Worm (Caenorhabditis elegans) whole organism, L3 larva: ENCODE results near the gene M18.3.

ENCODE experiments used
- aly-2 ChIP-seq: fragments of 150-350 bp; optimal IDR thresholded peaks from 2 replicates; lab custom pipeline; 2014; ENCODE audit warnings: missing biosample characterization, missing genetic modification characterization
- ama-1 ChIP-seq: fragments of 150-350 bp; optimal IDR thresholded peaks from 2 replicates; lab custom pipeline; 2018
- ceh-16 ChIP-seq: sonication (generic microtip); optimal IDR thresholded peaks from 2 replicates; lab custom pipeline; 2017; ENCODE audit warnings: missing biosample characterization, missing genetic modification characterization
- elt-1 ChIP-seq: fragments of 150-350 bp; optimal IDR thresholded peaks from 2 replicates; lab custom pipeline; 2014; ENCODE audit warnings: missing biosample characterization, missing genetic modification characterization
- fkh-10 ChIP-seq: sonication (generic microtip); optimal IDR thresholded peaks from 2 replicates; lab custom pipeline; 2017; ENCODE audit warnings: missing biosample characterization, missing genetic modification reagents, missing genetic modification characterization
- mdl-1 ChIP-seq: fragments of 150-350 bp; optimal IDR thresholded peaks from 2 replicates; lab custom pipeline; 2014; ENCODE audit warnings: missing biosample characterization, missing genetic modification characterization
- nhr-23 ChIP-seq: fragments of 150-350 bp; optimal IDR thresholded peaks from 2 replicates; lab custom pipeline; 2014; ENCODE audit warnings: missing biosample characterization, missing genetic modification reagents, missing genetic modification characterization
- pqm-1 ChIP-seq: fragments of 150-350 bp; optimal IDR thresholded peaks from 2 replicates; lab custom pipeline; 2017; ENCODE audit warnings: missing biosample characterization, missing genetic modification characterization, inconsistent platforms
- tbx-2 ChIP-seq: sonication (generic microtip); optimal IDR thresholded peaks from 2 replicates; lab custom pipeline; 2016; ENCODE audit warnings: mild to moderate bottlenecking, missing genetic modification characterization, missing compliant biosample characterization
- unc-62 ChIP-seq: fragments of 150-350 bp; sonication (generic microtip); optimal IDR thresholded peaks from 4 replicates; lab custom pipeline; 2014; ENCODE audit warnings: missing biosample characterization, missing genetic modification reagents, missing genetic modification characterization

DNA sequence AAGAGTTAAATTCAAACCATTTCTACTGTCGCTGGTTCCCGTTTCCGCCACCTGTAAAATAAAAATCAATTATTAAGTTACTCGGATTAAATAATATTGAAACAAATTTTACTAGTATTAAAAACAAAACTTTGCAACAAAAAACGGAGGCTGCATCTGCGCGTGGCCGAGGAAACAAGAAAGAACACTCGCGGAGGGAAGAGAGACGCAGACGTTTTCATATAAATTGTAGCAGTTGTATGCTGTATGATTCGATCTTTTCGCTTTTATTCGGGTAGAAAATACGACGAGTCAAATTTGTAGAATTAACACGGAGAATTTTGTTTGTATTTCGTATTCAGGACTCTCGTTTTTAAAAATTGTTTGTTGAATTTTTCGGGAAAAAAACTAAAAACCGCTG, 40.0 kb downstream of the M18.3 start, which contains the start of gene B0001.3:
- TF ChIP-seq elt-1 (tag; lab: Kevin White, UChicago) (no peak), ama-1 (lab: Kevin White, UChicago) (no peak), pqm-1 (tag; lab: Kevin White, UChicago) (no peak), ceh-16 (tag; lab: Kevin White, UChicago) (no peak), mdl-1 (tag; lab: Kevin White, UChicago) (no peak), unc-62 (GFP tag; lab: Kevin White, UChicago) (no peak), tbx-2 (tag; lab: Kevin White, UChicago) (no peak), nhr-23 (tag; lab: Kevin White, UChicago) (no peak), aly-2 (tag; lab: Kevin White, UChicago) (no peak), fkh-10 (GFP tag; lab: Kevin White, UChicago) (no peak)
